Worm (Caenorhabditis elegans) whole organism, mixed stage, embryonic: Measurements from ENCODE around the gene F35F10.13.

Experiments
- blmp-1 ChIP-seq: fragments of 150-350 bp; optimal IDR thresholded peaks from 2 replicates; lab custom pipeline; 2014; ENCODE audit warnings: missing biosample characterization, missing genetic modification characterization
- ceh-39 ChIP-seq: fragments of 150-350 bp; optimal IDR thresholded peaks from 2 replicates; lab custom pipeline; 2014; ENCODE audit warnings: missing biosample characterization, missing genetic modification characterization
- ceh-83 ChIP-seq: fragments of 200-800 bp; sonication (Bioruptor generic); optimal IDR thresholded peaks from 2 replicates; lab custom pipeline; 2018; ENCODE audit warnings: mild to moderate bottlenecking, missing genetic modification characterization, missing compliant biosample characterization
- ces-1 ChIP-seq: fragments of 150-350 bp; optimal IDR thresholded peaks from 2 replicates; lab custom pipeline; 2014; ENCODE audit warnings: missing biosample characterization, missing genetic modification reagents, missing genetic modification characterization
- elt-1 ChIP-seq: sonication (generic microtip); optimal IDR thresholded peaks from 2 replicates; lab custom pipeline; 2017; ENCODE audit warnings: missing genetic modification characterization, mild to moderate bottlenecking, missing compliant biosample characterization, antibody characterized with exemption, moderate library complexity, borderline replicate concordance; ENCODE audit not compliant: insufficient read depth
- elt-3 ChIP-seq: fragments of 150-350 bp; optimal IDR thresholded peaks from 2 replicates; lab custom pipeline; 2014; ENCODE audit warnings: missing biosample characterization, missing genetic modification characterization
- mab-5 ChIP-seq: fragments of 150-350 bp; optimal IDR thresholded peaks from 2 replicates; lab custom pipeline; 2014; ENCODE audit warnings: missing biosample characterization, missing genetic modification characterization
- mls-2 ChIP-seq: sonication (generic microtip); optimal IDR thresholded peaks from 2 replicates; lab custom pipeline; 2016; ENCODE audit warnings: mild to moderate bottlenecking, missing genetic modification characterization, moderate library complexity, missing compliant biosample characterization
- nhr-28 ChIP-seq: fragments of 150-350 bp; optimal IDR thresholded peaks from 2 replicates; lab custom pipeline; 2014; ENCODE audit warnings: missing biosample characterization, missing genetic modification characterization
- nhr-76 ChIP-seq: sonication (generic microtip); optimal IDR thresholded peaks from 2 replicates; lab custom pipeline; 2017; ENCODE audit warnings: missing biosample characterization, missing genetic modification characterization
- pha-4 ChIP-seq: fragments of 150-350 bp; optimal IDR thresholded peaks from 2 replicates; lab custom pipeline; 2018; ENCODE audit warnings: missing biosample characterization, missing genetic modification reagents, missing genetic modification characterization
- snpc-4 ChIP-seq: fragments of 150-350 bp; optimal IDR thresholded peaks from 2 replicates; lab custom pipeline; 2014; ENCODE audit warnings: missing biosample characterization, missing genetic modification characterization
- unc-62 ChIP-seq: fragments of 150-350 bp; optimal IDR thresholded peaks from 2 replicates; lab custom pipeline; 2014; ENCODE audit warnings: missing biosample characterization, missing genetic modification reagents, missing genetic modification characterization
- ztf-11 ChIP-seq: fragments of 150-350 bp; optimal IDR thresholded peaks from 2 replicates; lab custom pipeline; 2014; ENCODE audit warnings: missing biosample characterization, missing genetic modification characterization

DNA sequence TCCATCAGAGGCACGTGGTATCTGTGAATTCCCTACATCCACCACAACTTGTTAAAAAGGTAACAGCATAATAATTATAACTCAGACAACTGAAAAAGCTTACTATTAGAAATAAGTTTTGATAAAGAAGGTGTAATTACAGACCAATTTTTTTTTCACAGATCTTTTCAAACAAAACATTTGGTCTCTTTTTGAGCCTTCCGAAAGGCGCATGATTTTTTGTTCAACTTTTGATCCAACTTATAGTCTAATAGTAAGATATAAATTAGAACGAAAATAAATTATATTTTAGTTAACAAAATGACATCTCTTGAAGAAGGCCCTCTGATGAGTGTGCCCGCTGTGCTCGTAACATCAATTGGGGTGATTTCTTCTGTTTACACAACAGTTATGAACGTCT lies 10.7 kb downstream of the F35F10.13 start, which contains the start of gene srbc-3:
- TF ChIP-seq mab-5 (tag; lab: Kevin White, UChicago) (no peak), ceh-39 (tag; lab: Kevin White, UChicago) (no peak), nhr-76 (tag; lab: Kevin White, UChicago) (no peak), ztf-11 (tag; lab: Kevin White, UChicago) (no peak), ces-1 (GFP tag; lab: Kevin White, UChicago) (no peak), elt-3 (tag; lab: Kevin White, UChicago) (no peak), mls-2 (tag; lab: Kevin White, UChicago) (no peak), pha-4 (no peak), elt-1 (tag; lab: Kevin White, UChicago) (no peak), nhr-28 (no peak), unc-62 (GFP tag; lab: Kevin White, UChicago) (no peak), blmp-1 (tag; lab: Kevin White, UChicago) (no peak), ceh-83 (no peak), snpc-4 (tag; lab: Kevin White, UChicago) (no peak)
